Worm (Caenorhabditis elegans): Measurements from ENCODE around the gene ent-5.

ent-5 gene

DNA sequence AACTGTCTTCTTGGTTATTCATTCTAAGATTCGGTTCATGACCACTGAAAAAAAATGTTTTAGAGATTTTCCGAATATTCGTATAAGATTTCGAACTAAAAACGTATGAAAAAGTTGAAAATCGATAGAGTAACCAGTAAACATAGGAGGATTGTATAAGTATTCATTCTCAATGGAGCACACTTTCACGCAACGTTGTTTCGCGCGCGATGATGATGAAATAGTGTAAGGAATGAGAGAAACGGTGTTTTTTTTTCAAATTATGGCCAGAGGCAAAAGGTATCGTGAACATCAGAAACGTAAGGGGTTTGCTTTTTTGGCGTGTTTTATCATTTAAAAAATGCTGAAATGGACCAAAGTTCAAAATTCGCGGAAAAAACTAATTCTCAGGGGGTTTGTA is 29.4 kb downstream of the ent-5 start, which contains the start of gene pqn-65:
pqn-65 (minus strand) TSS at position 54 of the 400 bp plus-strand sequence.
- TF ChIP-seq gmeb-2 (tag; optimal IDR thresholded peaks at IDR 0.05) (no peak), odd-2 (tag; optimal IDR thresholded peaks at IDR 0.05) (no peak), sox-4 (tag; optimal IDR thresholded peaks at IDR 0.05) (no peak), hlh-15 (tag; optimal IDR thresholded peaks at IDR 0.05) (no peak), ceh-6 (GFP tag; optimal IDR thresholded peaks at IDR 0.05) (no peak), sdc-2 (tag; optimal IDR thresholded peaks at IDR 0.05) (no peak), hlh-8 (tag; optimal IDR thresholded peaks at IDR 0.05) (no peak), ceh-19 (GFP tag; optimal IDR thresholded peaks at IDR 0.05) (no peak), zip-5 (tag; optimal IDR thresholded peaks at IDR 0.05) (no peak), ceh-24 (tag; optimal IDR thresholded peaks at IDR 0.05) (no peak), pha-4 (tag; optimal IDR thresholded peaks at IDR 0.05) (no peak), ceh-2 (tag; optimal IDR thresholded peaks at IDR 0.05) (no peak), fkh-6 (tag; optimal IDR thresholded peaks at IDR 0.05) (no peak)

DNA sequence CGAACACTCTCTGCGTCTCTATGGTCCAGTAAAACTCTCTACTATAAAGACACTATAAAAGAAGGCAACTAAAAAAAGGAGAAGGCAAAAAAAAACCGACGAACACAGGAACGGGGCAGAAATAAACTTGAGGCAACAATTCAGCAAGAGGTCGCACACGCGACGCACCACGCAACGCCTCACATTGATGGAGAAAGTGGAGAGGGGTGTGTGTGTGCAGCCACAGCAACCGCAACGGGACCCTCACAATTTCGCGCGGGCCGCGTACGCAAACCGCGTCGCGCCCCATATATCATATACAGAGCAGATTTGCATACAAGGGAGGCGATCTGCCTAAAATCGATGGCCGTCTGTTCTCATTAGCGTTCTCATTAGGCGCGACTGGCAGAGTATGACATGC is 32.2 kb downstream of the ent-5 start:
- TF ChIP-seq ceh-18 (tag; optimal IDR thresholded peaks at IDR 0.05) = peak; percentile 22
- TF ChIP-seq ttx-3 (tag; optimal IDR thresholded peaks at IDR 0.05) = peak; percentile 55
- TF ChIP-seq ztf-16 (tag; optimal IDR thresholded peaks at IDR 0.05) = no peak
- no peak for TF ChIP-seq pha-2 (tag; optimal IDR thresholded peaks at IDR 0.05)
- peak; percentile 70 for TF ChIP-seq hlh-6 (tag; optimal IDR thresholded peaks at IDR 0.05)
- no peak for TF ChIP-seq ceh-24 (tag; optimal IDR thresholded peaks at IDR 0.05)
- TF ChIP-seq C08G9.2 (tag; optimal IDR thresholded peaks at IDR 0.05) = peak; percentile 38
- TF ChIP-seq ceh-22 (tag; optimal IDR thresholded peaks at IDR 0.05) = no peak
- TF ChIP-seq gmeb-2 (tag; optimal IDR thresholded peaks at IDR 0.05) = no peak
- TF ChIP-seq ceh-19 (GFP tag; optimal IDR thresholded peaks at IDR 0.05) = peak; percentile 47
- no peak for TF ChIP-seq pqm-1 (tag; optimal IDR thresholded peaks at IDR 0.05)
- peak; percentile 2 for TF ChIP-seq nhr-232 (tag; optimal IDR thresholded peaks at IDR 0.05)
- TF ChIP-seq ets-4 (tag; optimal IDR thresholded peaks at IDR 0.05) = no peak
- TF ChIP-seq T23F11.4 (GFP tag; optimal IDR thresholded peaks at IDR 0.05) = peak; percentile 41
- peak; percentile 49 for TF ChIP-seq ref-2 (tag; optimal IDR thresholded peaks at IDR 0.05)
- no peak for TF ChIP-seq ahr-1 (tag; optimal IDR thresholded peaks at IDR 0.05)
- peak; percentile 54 for TF ChIP-seq unc-55 (GFP tag; optimal IDR thresholded peaks at IDR 0.05)
- peak; percentile 2 for TF ChIP-seq sox-4 (tag; optimal IDR thresholded peaks at IDR 0.05)
- no peak for TF ChIP-seq syd-9 (tag; optimal IDR thresholded peaks at IDR 0.05)
- peak; percentile 60 for TF ChIP-seq rnt-1 (tag; optimal IDR thresholded peaks at IDR 0.05)
- no peak for TF ChIP-seq pros-1 (tag; optimal IDR thresholded peaks at IDR 0.05)
- no peak for TF ChIP-seq npax-4 (tag; optimal IDR thresholded peaks at IDR 0.05)
- peak; percentile 63 for TF ChIP-seq ceh-48 (tag; optimal IDR thresholded peaks at IDR 0.05)
- no peak for TF ChIP-seq ceh-6 (GFP tag; optimal IDR thresholded peaks at IDR 0.05)
- TF ChIP-seq ceh-14 (tag; optimal IDR thresholded peaks at IDR 0.05) = peak; percentile 38
- TF ChIP-seq che-1 (tag; optimal IDR thresholded peaks at IDR 0.05) = peak; percentile 32
- TF ChIP-seq fax-1 (tag; optimal IDR thresholded peaks at IDR 0.05) = peak; percentile 18
- no peak for TF ChIP-seq hlh-15 (tag; optimal IDR thresholded peaks at IDR 0.05)
- TF ChIP-seq hlh-13 (GFP tag; optimal IDR thresholded peaks at IDR 0.05) = no peak
- TF ChIP-seq unc-86 (tag; optimal IDR thresholded peaks at IDR 0.05) = no peak
- TF ChIP-seq pat-9 (tag; optimal IDR thresholded peaks at IDR 0.05) = no peak
- peak; percentile 7 for TF ChIP-seq fkh-6 (tag; optimal IDR thresholded peaks at IDR 0.05)
- peak; percentile 81 for TF ChIP-seq ceh-34 (tag; optimal IDR thresholded peaks at IDR 0.05)
- TF ChIP-seq ama-1 (optimal IDR thresholded peaks at IDR 0.05) = no peak
- peak; percentile 53 for TF ChIP-seq unc-42 (tag; optimal IDR thresholded peaks at IDR 0.05)
- peak; percentile 38 for TF ChIP-seq eyg-1 (tag; optimal IDR thresholded peaks at IDR 0.05)
- no peak for TF ChIP-seq ceh-2 (tag; optimal IDR thresholded peaks at IDR 0.05)
- TF ChIP-seq nhr-11 (tag; optimal IDR thresholded peaks at IDR 0.05) = no peak
- no peak for TF ChIP-seq pha-4 (tag; optimal IDR thresholded peaks at IDR 0.05)
- no peak for TF ChIP-seq C38D4.7 (GFP tag; optimal IDR thresholded peaks at IDR 0.05)
- TF ChIP-seq dve-1 (tag; optimal IDR thresholded peaks at IDR 0.05) = no peak
- TF ChIP-seq ceh-45 (GFP tag; IDR thresholded peaks at IDR 0.05) = no peak
- TF ChIP-seq lin-11 (tag; optimal IDR thresholded peaks at IDR 0.05) = no peak
- TF ChIP-seq mec-3 (tag; optimal IDR thresholded peaks at IDR 0.05; ENCODE audit: borderline replicate concordance) = no peak
- no peak for TF ChIP-seq fkh-10 (GFP tag; optimal IDR thresholded peaks at IDR 0.05)
- TF ChIP-seq pax-1 (tag; optimal IDR thresholded peaks at IDR 0.05) = no peak
- no peak for TF ChIP-seq sox-2 (GFP tag; IDR thresholded peaks at IDR 0.05)
